Fruit fly (Drosophila melanogaster): Measurements from ENCODE around the gene Inx2.

Gene Inx2

dm6 chrX:7011063-7011743, 12.7 kb downstream of the Inx2 start, which contains the start of the genes cm, sloth1 and sloth2 (continued):
- TF ChIP-seq disco-r (GFP tag; optimal IDR thresholded peaks at IDR 0.05) = peak; percentile 58
- peak; percentile 87 for TF ChIP-seq Hmr (GFP tag; optimal IDR thresholded peaks at IDR 0.05)
- peak; percentile 92 for TF ChIP-seq zfh2 (GFP tag; optimal IDR thresholded peaks at IDR 0.05)
- TF ChIP-seq D (optimal IDR thresholded peaks at IDR 0.05) = no peak
- TF ChIP-seq D (GFP tag; optimal IDR thresholded peaks at IDR 0.05) = peak; percentile 63
- TF ChIP-seq cad (GFP tag; optimal IDR thresholded peaks at IDR 0.05) = no peak
- peak; percentile 79 for TF ChIP-seq CG10979 (tag; optimal IDR thresholded peaks at IDR 0.05)
- peak; percentile 87 for TF ChIP-seq Aef1 (GFP tag; IDR thresholded peaks at IDR 0.05)
- peak; percentile 55 for TF ChIP-seq MESR4 (GFP tag; optimal IDR thresholded peaks at IDR 0.05)
- peak; percentile 50 for TF ChIP-seq wek (GFP tag; optimal IDR thresholded peaks at IDR 0.05)
- TF ChIP-seq btn (GFP tag; optimal IDR thresholded peaks at IDR 0.05) = peak; percentile 48
- peak; percentile 85 for TF ChIP-seq ci (GFP tag; IDR thresholded peaks at IDR 0.05)
- TF ChIP-seq CG10366 (GFP tag; IDR thresholded peaks at IDR 0.05) = peak; percentile 85
- TF ChIP-seq CG11696 (GFP tag; IDR thresholded peaks at IDR 0.05) = peak; percentile 58; the same call in 1 of the 2 replicates
- TF ChIP-seq odd (GFP tag; optimal IDR thresholded peaks at IDR 0.05) = peak; percentile 65
- TF ChIP-seq Dip3 (GFP tag; optimal IDR thresholded peaks at IDR 0.05) = peak; percentile 81
- TF ChIP-seq Ssrp (tag; optimal IDR thresholded peaks at IDR 0.05) = peak; percentile 74
- TF ChIP-seq luna (GFP tag; optimal IDR thresholded peaks at IDR 0.05) = peak; percentile 63
- peak; percentile 72 for TF ChIP-seq crc (GFP tag; optimal IDR thresholded peaks at IDR 0.05)
- peak; percentile 65; the same call in 2 of the 3 replicates for TF ChIP-seq CG3726 (GFP tag; IDR thresholded peaks at IDR 0.05)
- TF ChIP-seq p53 (GFP tag; optimal IDR thresholded peaks at IDR 0.05) = peak; percentile 26
- TF ChIP-seq tgo (GFP tag; IDR thresholded peaks at IDR 0.05) = peak; percentile 85
- peak; percentile 68 for TF ChIP-seq CG1024 (GFP tag; IDR thresholded peaks at IDR 0.05)
- TF ChIP-seq Trl (optimal IDR thresholded peaks at IDR 0.05) = no peak
- peak; percentile 90 for TF ChIP-seq Trl (GFP tag; optimal IDR thresholded peaks at IDR 0.05)
- peak; percentile 90 for TF ChIP-seq Hr3 (GFP tag; optimal IDR thresholded peaks at IDR 0.05)
- peak; percentile 91 for TF ChIP-seq CG6272 (GFP tag; IDR thresholded peaks at IDR 0.05)
- TF ChIP-seq CG8478 (optimal IDR thresholded peaks at IDR 0.05) = no peak
- no peak for TF ChIP-seq ato (GFP tag; IDR thresholded peaks at IDR 0.05; ENCODE audit: partially characterized antibody)
- TF ChIP-seq C15 (GFP tag; IDR thresholded peaks at IDR 0.05) = no peak
- TF ChIP-seq stwl (tag; optimal IDR thresholded peaks at IDR 0.05) = peak; percentile 49
- TF ChIP-seq CG14441 (GFP tag; IDR thresholded peaks at IDR 0.05) = peak; percentile 84
- peak; percentile 74 for TF ChIP-seq kni (GFP tag; optimal IDR thresholded peaks at IDR 0.05)
- peak; percentile 87 for TF ChIP-seq mam (GFP tag; optimal IDR thresholded peaks at IDR 0.05)
- TF ChIP-seq grn (GFP tag; optimal IDR thresholded peaks at IDR 0.05) = peak; percentile 32
- no peak for TF ChIP-seq prd (optimal IDR thresholded peaks at IDR 0.05)
- peak; percentile 94 for TF ChIP-seq prd (GFP tag; IDR thresholded peaks at IDR 0.05)
- TF ChIP-seq Antp (GFP tag; optimal IDR thresholded peaks at IDR 0.05) = peak; percentile 84
- TF ChIP-seq eve (GFP tag; optimal IDR thresholded peaks at IDR 0.05) = no peak
- TF ChIP-seq CG7556 (GFP tag; optimal IDR thresholded peaks at IDR 0.05) = peak; percentile 80
- no peak for TF ChIP-seq ash1 (GFP tag; optimal IDR thresholded peaks at IDR 0.05)
- peak; percentile 95 for TF ChIP-seq CG2120 (GFP tag; optimal IDR thresholded peaks at IDR 0.05)
- peak; percentile 86 for TF ChIP-seq CG7928 (GFP tag; optimal IDR thresholded peaks at IDR 0.05)
- TF ChIP-seq ranshi (GFP tag; IDR thresholded peaks at IDR 0.05) = peak; percentile 87
- peak; percentile 87 for TF ChIP-seq CG17328 (GFP tag; IDR thresholded peaks at IDR 0.05)
- TF ChIP-seq Sry-δ (GFP tag; optimal IDR thresholded peaks at IDR 0.05) = peak; percentile 96
- peak; percentile 42; the same call in 1 of the 3 replicates for TF ChIP-seq jigr1 (GFP tag; IDR thresholded peaks at IDR 0.05)
- peak; percentile 85 for TF ChIP-seq HLH3B (GFP tag; IDR thresholded peaks at IDR 0.05)
- TF ChIP-seq row (GFP tag; IDR thresholded peaks at IDR 0.05) = peak; percentile 97
- peak; percentile 71 for TF ChIP-seq CG12236 (GFP tag; optimal IDR thresholded peaks at IDR 0.05)
- peak; percentile 75 for TF ChIP-seq HHEX (GFP tag; optimal IDR thresholded peaks at IDR 0.05)
- peak; percentile 13 for TF ChIP-seq zf30C (GFP tag; optimal IDR thresholded peaks at IDR 0.05)
